Worm (Caenorhabditis elegans) whole organism, midembryonic: ENCODE measurements around the gene sri-6.

Experiments used
- klf-2 ChIP-seq: fragments of 200-800 bp; sonication (Bioruptor generic); conservative IDR thresholded peaks from 2 replicates; pipeline ENCODE4 v1.3.6; 2022; ENCODE audit warnings: missing genetic modification reagents, missing genetic modification characterization, missing compliant biosample characterization
- ref-1 ChIP-seq: fragments of 200-800 bp; sonication (Bioruptor generic); conservative IDR thresholded peaks from 2 replicates; pipeline ENCODE4 v1.3.6; 2022; ENCODE audit warnings: missing genetic modification reagents, missing genetic modification characterization, missing compliant biosample characterization
- ztf-29 ChIP-seq: fragments of 200-800 bp; sonication (Bioruptor generic); IDR thresholded peaks from 2 replicates; pipeline ENCODE4 v1.3.6; 2022; ENCODE audit warnings: missing genetic modification reagents, missing genetic modification characterization, missing compliant biosample characterization

DNA sequence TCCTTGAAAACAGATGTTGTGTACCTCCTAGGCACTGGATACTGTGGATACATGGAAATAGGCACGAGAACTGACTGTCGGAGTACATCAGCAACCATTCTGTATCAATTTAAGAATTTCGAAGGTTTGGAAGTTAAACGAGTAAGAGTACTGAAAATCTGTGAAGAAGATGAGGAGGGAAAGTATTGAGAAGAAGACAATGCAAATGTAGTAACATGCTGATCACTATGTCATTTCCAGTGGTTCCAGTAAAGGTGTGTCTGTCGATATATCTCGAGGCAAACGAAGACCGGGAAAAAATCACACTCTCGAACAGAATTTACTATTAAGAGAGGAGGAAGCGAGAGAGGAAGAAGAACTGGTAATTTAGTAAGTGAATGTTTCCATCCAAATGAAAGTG is 51.0 kb downstream of the sri-6 start, which contains the start of gene dmd-10:
- TF ChIP-seq ztf-29 (GFP tag; lab: Robert Waterston, UW): no peak
- TF ChIP-seq klf-2: no peak
- no peak for TF ChIP-seq ref-1
